Fruit fly (Drosophila melanogaster) whole organism, embryonic: ENCODE results near the gene CG10376.
A peak's percentile ranks its signal among the peaks of the same experiment; 100 is the strongest.

Experiments used
- BEAF-32 ChIP-seq: fragments of 200-800 bp; sonication (Bioruptor generic); optimal IDR thresholded peaks from 3 replicates; lab custom pipeline; 2017; ENCODE audit warnings: missing biosample characterization, missing genetic modification characterization, mild to moderate bottlenecking, moderate library complexity, missing genetic modification reagents
- C15 ChIP-seq: fragments of 200-800 bp; sonication (Bioruptor generic); IDR thresholded peaks from 3 replicates; pipeline ENCODE4 v1.3.6; 2022; ENCODE audit warnings: missing biosample characterization, missing genetic modification characterization
- CG10543 ChIP-seq: fragments of 200-800 bp; sonication (Bioruptor generic); optimal IDR thresholded peaks from 3 replicates; lab custom pipeline; 2017; ENCODE audit warnings: missing biosample characterization, mild to moderate bottlenecking, missing genetic modification characterization, moderate library complexity
- CG11247 ChIP-seq: fragments of 200-800 bp; sonication (Bioruptor generic); IDR thresholded peaks from 2 replicates; pipeline ENCODE4 v1.3.6; 2022; ENCODE audit warnings: missing biosample characterization, missing genetic modification characterization
- CG11504 ChIP-seq: fragments of 200-800 bp; sonication (Bioruptor generic); optimal IDR thresholded peaks from 3 replicates; lab custom pipeline; 2019; ENCODE audit warnings: missing biosample characterization, mild to moderate bottlenecking, missing genetic modification characterization, moderate library complexity
- CG13424 ChIP-seq: fragments of 200-800 bp; sonication (Bioruptor generic); optimal IDR thresholded peaks from 2 replicates; lab custom pipeline; 2019; ENCODE audit warnings: missing biosample characterization, mild to moderate bottlenecking, missing genetic modification characterization, moderate library complexity
- CG15601 ChIP-seq: fragments of 200-800 bp; sonication (Bioruptor generic); optimal IDR thresholded peaks from 3 replicates; lab custom pipeline; 2019; ENCODE audit warnings: missing biosample characterization, mild to moderate bottlenecking, missing genetic modification characterization, moderate library complexity
- CG15696 ChIP-seq: fragments of 200-800 bp; sonication (Bioruptor generic); optimal IDR thresholded peaks from 2 replicates; lab custom pipeline; 2019; ENCODE audit warnings: missing biosample characterization, mild to moderate bottlenecking, missing genetic modification characterization, moderate library complexity
- CG17361 ChIP-seq: fragments of 200-800 bp; sonication (Bioruptor generic); IDR thresholded peaks from 3 replicates; pipeline ENCODE4 v1.3.6; 2022; ENCODE audit warnings: missing biosample characterization, missing genetic modification characterization
- CG2875 ChIP-seq: fragments of 200-800 bp; sonication (Bioruptor generic); optimal IDR thresholded peaks from 2 replicates; lab custom pipeline; 2017; ENCODE audit warnings: missing biosample characterization, mild to moderate bottlenecking, missing genetic modification characterization, missing genetic modification reagents
- CG32532 ChIP-seq: fragments of 200-800 bp; sonication (Bioruptor generic); IDR thresholded peaks from 2 replicates; pipeline ENCODE4 v1.3.6; 2022; ENCODE audit warnings: missing biosample characterization, missing genetic modification characterization
- CG32772 ChIP-seq: fragments of 200-800 bp; sonication (Bioruptor generic); IDR thresholded peaks from 2 replicates; pipeline ENCODE4 v1.3.6; 2022; ENCODE audit warnings: missing biosample characterization, missing genetic modification characterization
- CG5953 ChIP-seq: fragments of 200-800 bp; sonication (Bioruptor generic); IDR thresholded peaks from 2 replicates; pipeline ENCODE4 v1.3.6; 2022; ENCODE audit warnings: missing biosample characterization, missing genetic modification characterization
- CG6813 ChIP-seq: fragments of 200-800 bp; sonication (Bioruptor generic); optimal IDR thresholded peaks from 2 replicates; lab custom pipeline; 2017; ENCODE audit warnings: missing biosample characterization, missing genetic modification characterization, mild to moderate bottlenecking, moderate library complexity, missing genetic modification reagents
- CG8765 ChIP-seq: fragments of 200-800 bp; sonication (Bioruptor generic); IDR thresholded peaks from 2 replicates; pipeline ENCODE4 v1.3.6; 2022; ENCODE audit warnings: missing biosample characterization, missing genetic modification characterization
- Dad ChIP-seq: fragments of 200-800 bp; sonication (Bioruptor generic); optimal IDR thresholded peaks from 3 replicates; lab custom pipeline; 2016; ENCODE audit warnings: missing biosample characterization, missing genetic modification characterization
- Deaf1 ChIP-seq: fragments of 200-800 bp; optimal IDR thresholded peaks from 3 replicates; lab custom pipeline; 2019; ENCODE audit warnings: missing biosample characterization, mild to moderate bottlenecking, missing genetic modification characterization, moderate library complexity
- Dfd ChIP-seq, 2 experiments: fragments of >200 bp; optimal IDR thresholded peaks; 2 replicates each; lab custom pipeline; 2017; ENCODE audit warnings: missing biosample characterization in 2 of 2, missing genetic modification characterization in 2 of 2
- Elba2 ChIP-seq: fragments of 200-800 bp; sonication (Bioruptor generic); optimal IDR thresholded peaks from 3 replicates; lab custom pipeline; 2016; ENCODE audit warnings: missing biosample characterization, missing genetic modification characterization
- Hr51 ChIP-seq, 2 experiments: fragments of 200-800 bp; sonication (Bioruptor generic); optimal IDR thresholded peaks; 2 replicates in 1 of 2; 3 replicates in 1 of 2; lab custom pipeline; 2016 to 2018; ENCODE audit warnings: missing biosample characterization in 2 of 2, missing genetic modification characterization in 2 of 2, mild to moderate bottlenecking in 1 of 2, moderate library complexity in 1 of 2
- Jarid2 ChIP-seq: fragments of 200-800 bp; sonication (Bioruptor generic); optimal IDR thresholded peaks from 3 replicates; lab custom pipeline; 2017; ENCODE audit warnings: mild to moderate bottlenecking, missing biosample characterization, missing genetic modification reagents, missing genetic modification characterization
- Max ChIP-seq: fragments of 200-800 bp; sonication (Bioruptor generic); optimal IDR thresholded peaks from 2 replicates; lab custom pipeline; 2016; ENCODE audit warnings: missing biosample characterization, mild to moderate bottlenecking, missing genetic modification characterization
- NFAT ChIP-seq: fragments of 200-800 bp; sonication (Bioruptor generic); IDR thresholded peaks from 2 replicates; pipeline ENCODE4 v1.3.6; 2022; ENCODE audit warnings: missing biosample characterization, missing genetic modification characterization
- Poxn ChIP-seq: fragments of 200-800 bp; sonication (Bioruptor generic); IDR thresholded peaks from 2 replicates; pipeline ENCODE4 v1.3.6; 2022; ENCODE audit warnings: missing biosample characterization, missing genetic modification characterization
- Sin3A ChIP-seq: fragments of >200 bp; optimal IDR thresholded peaks from 2 replicates; lab custom pipeline; 2018
- Spps ChIP-seq: fragments of 200-800 bp; sonication (Bioruptor generic); optimal IDR thresholded peaks from 2 replicates; lab custom pipeline; 2018; ENCODE audit warnings: missing biosample characterization, mild to moderate bottlenecking, missing genetic modification characterization
- Sry-δ ChIP-seq: fragments of 200-800 bp; sonication (Bioruptor generic); optimal IDR thresholded peaks from 2 replicates; lab custom pipeline; 2016; ENCODE audit warnings: missing biosample characterization, missing genetic modification characterization
- TFAM ChIP-seq: fragments of 200-800 bp; sonication (Bioruptor generic); optimal IDR thresholded peaks from 2 replicates; lab custom pipeline; 2017; ENCODE audit warnings: missing biosample characterization, missing genetic modification characterization, inconsistent platforms
- bcd ChIP-seq: fragments of 200-800 bp; sonication (Bioruptor generic); optimal IDR thresholded peaks from 2 replicates; lab custom pipeline; 2017; ENCODE audit warnings: missing biosample characterization, mild to moderate bottlenecking, missing genetic modification characterization
- btn ChIP-seq: fragments of 200-800 bp; sonication (Bioruptor generic); optimal IDR thresholded peaks from 2 replicates; lab custom pipeline; 2016; ENCODE audit warnings: missing biosample characterization, missing genetic modification characterization
- chm ChIP-seq: fragments of 200-800 bp; sonication (Bioruptor generic); IDR thresholded peaks from 2 replicates; pipeline ENCODE4 v1.3.6; 2022; ENCODE audit warnings: missing biosample characterization, missing genetic modification characterization
- esg ChIP-seq: fragments of 200-800 bp; sonication (Bioruptor generic); conservative IDR thresholded peaks from 2 replicates; pipeline ENCODE4 v1.3.6; 2022; ENCODE audit warnings: missing biosample characterization, missing genetic modification characterization
- ewg ChIP-seq: fragments of 200-800 bp; sonication (Bioruptor generic); optimal IDR thresholded peaks from 3 replicates; lab custom pipeline; 2017; ENCODE audit warnings: mild to moderate bottlenecking, missing biosample characterization, missing genetic modification reagents, missing genetic modification characterization
- fru ChIP-seq: fragments of >200 bp; optimal IDR thresholded peaks from 2 replicates; lab custom pipeline; 2017
- gro ChIP-seq: fragments of 200-800 bp; sonication (Bioruptor generic); optimal IDR thresholded peaks from 2 replicates; lab custom pipeline; 2016; ENCODE audit warnings: missing biosample characterization, missing genetic modification characterization
- ind ChIP-seq: fragments of 200-800 bp; sonication (Bioruptor generic); optimal IDR thresholded peaks from 3 replicates; lab custom pipeline; 2016; ENCODE audit warnings: missing biosample characterization, missing genetic modification characterization
- jing ChIP-seq: fragments of 200-800 bp; sonication (Bioruptor generic); optimal IDR thresholded peaks from 2 replicates; lab custom pipeline; 2018; ENCODE audit warnings: missing biosample characterization, mild to moderate bottlenecking, missing genetic modification characterization
- pan ChIP-seq, 4 experiments: fragments of >200 bp in 3 of 4; fragments of 200-800 bp in 1 of 4; sonication (Bioruptor generic) in 1 of 4; optimal IDR thresholded peaks in 3 of 4; IDR thresholded peaks in 1 of 4; 2 replicates each; pipeline versions ENCODE4 v1.3.6 to Lab custom; 2017 to 2022; ENCODE audit warnings: missing biosample characterization in 2 of 4, missing genetic modification characterization in 2 of 4, mixed read lengths in 1 of 4
- peb ChIP-seq: fragments of 200-800 bp; sonication (Bioruptor generic); IDR thresholded peaks from 2 replicates; pipeline ENCODE4 v1.3.6; 2022; ENCODE audit warnings: missing biosample characterization, missing genetic modification characterization
- pfk ChIP-seq: fragments of 200-800 bp; sonication (Bioruptor generic); optimal IDR thresholded peaks from 2 replicates; lab custom pipeline; 2018; ENCODE audit warnings: missing biosample characterization, mild to moderate bottlenecking, missing genetic modification characterization, moderate library complexity
- pzg ChIP-seq: fragments of 200-800 bp; sonication (Bioruptor generic); optimal IDR thresholded peaks from 3 replicates; lab custom pipeline; 2018; ENCODE audit warnings: missing biosample characterization, mild to moderate bottlenecking, missing genetic modification characterization, moderate library complexity
- rib ChIP-seq: fragments of 200-800 bp; sonication (Bioruptor generic); IDR thresholded peaks from 2 replicates; pipeline ENCODE4 v1.3.6; 2022; ENCODE audit warnings: missing biosample characterization, missing genetic modification characterization
- sna ChIP-seq: fragments of 200-800 bp; sonication (Bioruptor generic); IDR thresholded peaks from 2 replicates; pipeline ENCODE4 v1.3.6; 2022; ENCODE audit warnings: missing biosample characterization, missing genetic modification characterization; ENCODE audit not compliant: partially characterized antibody
- sqz ChIP-seq: fragments of 200-800 bp; sonication (Bioruptor generic); optimal IDR thresholded peaks from 3 replicates; lab custom pipeline; 2018; ENCODE audit warnings: missing biosample characterization, mild to moderate bottlenecking, missing genetic modification characterization
- vvl ChIP-seq: fragments of 200-800 bp; sonication (Bioruptor generic); IDR thresholded peaks from 2 replicates; pipeline ENCODE4 v1.3.6; 2022; ENCODE audit warnings: missing biosample characterization, missing genetic modification characterization
- z ChIP-seq: fragments of 200-800 bp; sonication (Bioruptor generic); IDR thresholded peaks from 3 replicates; pipeline ENCODE4 v1.3.6; 2022; ENCODE audit warnings: missing biosample characterization, missing genetic modification characterization

The CG10376 gene

dm6 chr2L:18653328-18653675 is 49.6 kb downstream of the CG10376 start (continued):
- TF ChIP-seq CG11504 (tag; lab: Kevin White, UChicago) (peak; percentile 64), Spps (peak; percentile 83), CG15696 (tag; lab: Kevin White, UChicago) (peak; percentile 59), esg (peak; percentile 64), CG10543 (GFP tag; lab: Kevin White, UChicago) (no peak), CG11247 (peak; percentile 48; the same call in 1 of the 2 replicates), vvl (peak; percentile 91), TFAM (peak; percentile 42), Max (GFP tag; lab: Kevin White, UChicago) (peak; percentile 66), ewg (GFP tag; lab: Kevin White, UChicago) (peak; percentile 43), CG13424 (tag; lab: Kevin White, UChicago) (peak; percentile 39), NFAT (GFP tag; lab: Robert Waterston, UW) (0 out of 2 replicates have a peak, but pooled peaks have one; percentile 38), ind (peak; percentile 77), sna (no peak), bcd (peak; percentile 67), Dad (GFP tag; lab: Kevin White, UChicago) (peak; percentile 65), CG2875 (GFP tag; lab: Kevin White, UChicago) (peak; percentile 69), Sin3A (lab: Kevin White, UChicago) (no peak), pfk (no peak), CG17361 (GFP tag; lab: Robert Waterston, UW) (peak; percentile 86), rib (no peak), Deaf1 (tag; lab: Kevin White, UChicago) (no peak), BEAF-32 (no peak), peb (GFP tag; lab: Robert Waterston, UW) (peak; percentile 82), jing (GFP tag; lab: Kevin White, UChicago) (peak; percentile 72), pan (optimal IDR thresholded peaks at IDR 0.05; lab: Kevin White, UChicago) (no peak), pan (GFP tag; optimal IDR thresholded peaks at IDR 0.05 in 1 of 2, IDR thresholded peaks at IDR 0.05 in 1 of 2) (peak in 1 of 2 experiments; percentile 72), chm (GFP tag; lab: Robert Waterston, UW) (no peak; the same call in 1 of the 2 replicates), pzg (no peak), fru (lab: Kevin White, UChicago) (no peak), Jarid2 (no peak), CG15601 (peak; percentile 84), Elba2 (GFP tag; lab: Kevin White, UChicago) (no peak), CG32532 (peak; percentile 63), btn (GFP tag; lab: Kevin White, UChicago) (peak; percentile 79), Dfd (GFP tag; optimal IDR thresholded peaks at IDR 0.05; lab: Kevin White, UChicago) (no peak), CG6813 (peak; percentile 56), CG32772 (GFP tag; lab: Robert Waterston, UW) (peak; percentile 84), Poxn (no peak), CG5953 (GFP tag; lab: Robert Waterston, UW) (peak; percentile 10; the same call in 1 of the 2 replicates), gro (GFP tag; lab: Kevin White, UChicago) (peak; percentile 26), C15 (GFP tag; lab: Robert Waterston, UW) (no peak), CG8765 (GFP tag; lab: Robert Waterston, UW) (peak; percentile 55; the same call in 1 of the 2 replicates), sqz (GFP tag; lab: Kevin White, UChicago) (peak; percentile 52), Sry-δ (GFP tag; lab: Kevin White, UChicago) (peak; percentile 47), z (peak; percentile 41; the same call in 1 of the 3 replicates), Hr51 (GFP tag; optimal IDR thresholded peaks at IDR 0.05; lab: Kevin White, UChicago) (peak in 1 of 2 experiments; percentile 57)
